Fruit fly (Drosophila melanogaster): ENCODE measurements around the gene Gs2.

- TF ChIP-seq h (optimal IDR thresholded peaks at IDR 0.05): no peak
- no peak for TF ChIP-seq psq (optimal IDR thresholded peaks at IDR 0.05)
- no peak for TF ChIP-seq Myc (optimal IDR thresholded peaks at IDR 0.05)
- TF ChIP-seq Sin3A (optimal IDR thresholded peaks at IDR 0.05): no peak
- no peak for TF ChIP-seq ttk (optimal IDR thresholded peaks at IDR 0.05)
- TF ChIP-seq insv (optimal IDR thresholded peaks at IDR 0.05): no peak
These were observed 29.0 kb downstream of the Gs2 start for dm6 chrX:11451630-11452029.

All from Kc167 (cell line).